Worm (Caenorhabditis elegans) whole organism, L1 larva: ENCODE measurements around the gene droe-4.

Experiments used
- C34B4.2 ChIP-seq: sonication (generic microtip); optimal IDR thresholded peaks from 2 replicates; lab custom pipeline; 2017; ENCODE audit warnings: mild to moderate bottlenecking, missing genetic modification characterization, missing compliant biosample characterization
- alr-1 ChIP-seq: fragments of 200-800 bp; sonication (Bioruptor generic); optimal IDR thresholded peaks from 2 replicates; lab custom pipeline; 2018; ENCODE audit warnings: borderline replicate concordance, mild to moderate bottlenecking, missing genetic modification characterization, missing compliant biosample characterization
- blmp-1 ChIP-seq: fragments of 150-350 bp; optimal IDR thresholded peaks from 2 replicates; lab custom pipeline; 2014; ENCODE audit warnings: missing biosample characterization, missing genetic modification characterization
- ceh-63 ChIP-seq: fragments of 200-800 bp; sonication (Bioruptor generic); optimal IDR thresholded peaks from 2 replicates; lab custom pipeline; 2018; ENCODE audit warnings: mild to moderate bottlenecking, missing genetic modification characterization, missing compliant biosample characterization
- ceh-8 ChIP-seq: fragments of 200-800 bp; sonication (Bioruptor generic); optimal IDR thresholded peaks from 2 replicates; lab custom pipeline; 2018; ENCODE audit warnings: mild to moderate bottlenecking, missing genetic modification characterization, moderate library complexity, missing compliant biosample characterization
- ceh-88 ChIP-seq: fragments of 200-800 bp; sonication (Bioruptor generic); IDR thresholded peaks from 2 replicates; pipeline ENCODE4 v1.3.6; 2022; ENCODE audit warnings: missing genetic modification characterization, missing compliant biosample characterization
- dpl-1 ChIP-seq, 3 experiments: fragments of 150-350 bp in 2 of 3; sonication (generic microtip) in 1 of 3; optimal IDR thresholded peaks; 2 replicates each; lab custom pipeline; 2014 to 2017; ENCODE audit warnings: missing biosample characterization in 3 of 3, missing genetic modification characterization in 3 of 3, missing genetic modification reagents in 3 of 3
- efl-1 ChIP-seq, 4 experiments: fragments of 150-350 bp; optimal IDR thresholded peaks in 3 of 4; peaks in 1 of 4; 1 replicate in 1 of 4; 2 replicates in 3 of 4; lab custom pipeline; 2014; ENCODE audit warnings: missing biosample characterization in 2 of 4, missing genetic modification characterization in 2 of 4, missing genetic modification reagents in 2 of 4
- efl-3 ChIP-seq: fragments of 200-800 bp; sonication (Bioruptor generic); optimal IDR thresholded peaks from 2 replicates; lab custom pipeline; 2018; ENCODE audit warnings: mild to moderate bottlenecking, missing genetic modification characterization, missing compliant biosample characterization
- elt-3 ChIP-seq, 6 experiments: fragments of 150-350 bp in 1 of 6; sonication (generic microtip); optimal IDR thresholded peaks; 2 replicates each; lab custom pipeline; 2017 to 2018; ENCODE audit warnings: missing biosample characterization in 6 of 6, missing genetic modification characterization in 6 of 6, inconsistent platforms in 1 of 6
- ets-5 ChIP-seq: fragments of 200-800 bp; sonication (Bioruptor generic); IDR thresholded peaks from 2 replicates; pipeline ENCODE4 v1.3.6; 2022; ENCODE audit warnings: missing genetic modification characterization, missing compliant biosample characterization
- hpl-2 ChIP-seq: fragments of 150-350 bp; optimal IDR thresholded peaks from 2 replicates; lab custom pipeline; 2014; ENCODE audit warnings: missing biosample characterization, missing genetic modification reagents, missing genetic modification characterization
- jun-1 ChIP-seq: fragments of 150-350 bp; optimal IDR thresholded peaks from 2 replicates; lab custom pipeline; 2014; ENCODE audit warnings: missing biosample characterization, missing genetic modification reagents, missing genetic modification characterization
- lin-13 ChIP-seq: fragments of 150-350 bp; optimal IDR thresholded peaks from 2 replicates; lab custom pipeline; 2014; ENCODE audit warnings: missing biosample characterization, missing genetic modification reagents, missing genetic modification characterization
- lin-14 ChIP-seq: fragments of 200-800 bp; sonication (Bioruptor generic); optimal IDR thresholded peaks from 2 replicates; lab custom pipeline; 2018; ENCODE audit warnings: mild to moderate bottlenecking, missing genetic modification characterization, moderate library complexity, missing compliant biosample characterization
- lin-35 ChIP-seq, 2 experiments: fragments of 150-350 bp; optimal IDR thresholded peaks; 2 replicates each; lab custom pipeline; 2014; ENCODE audit warnings: missing biosample characterization in 2 of 2, missing genetic modification characterization in 2 of 2, missing genetic modification reagents in 2 of 2
- lin-39 ChIP-seq: fragments of 150-350 bp; optimal IDR thresholded peaks from 2 replicates; lab custom pipeline; 2014; ENCODE audit warnings: missing biosample characterization, missing genetic modification reagents, missing genetic modification characterization
- lsy-2 ChIP-seq, 2 experiments: fragments of 150-350 bp; optimal IDR thresholded peaks; 2 replicates each; lab custom pipeline; 2014; ENCODE audit warnings: missing biosample characterization in 2 of 2, missing genetic modification characterization in 2 of 2
- mab-9 ChIP-seq: fragments of 200-800 bp; sonication (Bioruptor generic); IDR thresholded peaks from 2 replicates; pipeline ENCODE4 v1.3.6; 2022; ENCODE audit warnings: missing genetic modification reagents, missing genetic modification characterization, missing compliant biosample characterization
- mdl-1 ChIP-seq, 2 experiments: fragments of 150-350 bp; optimal IDR thresholded peaks; 2 replicates each; lab custom pipeline; 2014 to 2017; ENCODE audit warnings: missing biosample characterization in 2 of 2, missing genetic modification characterization in 2 of 2, inconsistent platforms in 1 of 2
- mep-1 ChIP-seq: fragments of 150-350 bp; optimal IDR thresholded peaks from 2 replicates; lab custom pipeline; 2014; ENCODE audit warnings: missing biosample characterization, missing genetic modification characterization
- nhr-11 ChIP-seq: fragments of 150-350 bp; optimal IDR thresholded peaks from 2 replicates; lab custom pipeline; 2014; ENCODE audit warnings: missing biosample characterization, missing genetic modification characterization
- nhr-19 ChIP-seq: fragments of 200-800 bp; sonication (Bioruptor generic); conservative IDR thresholded peaks from 2 replicates; pipeline ENCODE4 v1.3.6; 2022; ENCODE audit warnings: missing genetic modification characterization, missing compliant biosample characterization
- nhr-20 ChIP-seq: sonication (generic microtip); optimal IDR thresholded peaks from 2 replicates; lab custom pipeline; 2016; ENCODE audit warnings: mild to moderate bottlenecking, missing genetic modification characterization, missing compliant biosample characterization
- nhr-28 ChIP-seq: fragments of 150-350 bp; optimal IDR thresholded peaks from 2 replicates; lab custom pipeline; 2014; ENCODE audit warnings: missing biosample characterization, missing genetic modification characterization
- nhr-47 ChIP-seq: sonication (generic microtip); optimal IDR thresholded peaks from 2 replicates; lab custom pipeline; 2016; ENCODE audit warnings: mild to moderate bottlenecking, missing genetic modification characterization, moderate library complexity, missing compliant biosample characterization
- nhr-71 ChIP-seq: sonication (generic microtip); optimal IDR thresholded peaks from 2 replicates; lab custom pipeline; 2016; ENCODE audit warnings: mild to moderate bottlenecking, missing genetic modification characterization, moderate library complexity, missing compliant biosample characterization
- nhr-77 ChIP-seq: fragments of 150-350 bp; optimal IDR thresholded peaks from 2 replicates; lab custom pipeline; 2014; ENCODE audit warnings: missing biosample characterization, missing genetic modification characterization
- nhr-84 ChIP-seq: sonication (generic microtip); optimal IDR thresholded peaks from 2 replicates; lab custom pipeline; 2017; ENCODE audit warnings: missing biosample characterization, missing genetic modification characterization
- nhr-85 ChIP-seq: sonication (generic microtip); peaks from one replicate; lab custom pipeline; 2016; ENCODE audit warnings: missing genetic modification characterization, inconsistent platforms, missing compliant biosample characterization
- nhr-90 ChIP-seq: sonication (generic microtip); optimal IDR thresholded peaks from 2 replicates; lab custom pipeline; 2016; ENCODE audit warnings: mild to moderate bottlenecking, missing genetic modification characterization, missing compliant biosample characterization; ENCODE audit not compliant: poor library complexity
- snu-23 ChIP-seq: sonication (generic microtip); optimal IDR thresholded peaks from 2 replicates; lab custom pipeline; 2016; ENCODE audit warnings: missing genetic modification characterization, missing compliant biosample characterization
- sox-4 ChIP-seq: sonication (generic microtip); optimal IDR thresholded peaks from 2 replicates; lab custom pipeline; 2016; ENCODE audit warnings: missing genetic modification characterization, missing compliant biosample characterization
- tbx-2 ChIP-seq: sonication (generic microtip); optimal IDR thresholded peaks from 2 replicates; lab custom pipeline; 2016; ENCODE audit warnings: missing genetic modification characterization, missing compliant biosample characterization
- tlp-1 ChIP-seq: fragments of 150-350 bp; optimal IDR thresholded peaks from 2 replicates; lab custom pipeline; 2014; ENCODE audit warnings: missing biosample characterization, missing genetic modification characterization
- unc-98 ChIP-seq: fragments of 200-800 bp; sonication (Bioruptor generic); IDR thresholded peaks from 2 replicates; pipeline ENCODE4 v1.3.6; 2022; ENCODE audit warnings: missing genetic modification characterization, missing compliant biosample characterization
- ztf-11 ChIP-seq, 2 experiments: sonication (generic microtip); optimal IDR thresholded peaks; 2 replicates each; lab custom pipeline; 2016 to 2017; ENCODE audit warnings: missing genetic modification characterization in 2 of 2, missing biosample characterization in 1 of 2, missing compliant biosample characterization in 1 of 2

The droe-4 gene

DNA sequence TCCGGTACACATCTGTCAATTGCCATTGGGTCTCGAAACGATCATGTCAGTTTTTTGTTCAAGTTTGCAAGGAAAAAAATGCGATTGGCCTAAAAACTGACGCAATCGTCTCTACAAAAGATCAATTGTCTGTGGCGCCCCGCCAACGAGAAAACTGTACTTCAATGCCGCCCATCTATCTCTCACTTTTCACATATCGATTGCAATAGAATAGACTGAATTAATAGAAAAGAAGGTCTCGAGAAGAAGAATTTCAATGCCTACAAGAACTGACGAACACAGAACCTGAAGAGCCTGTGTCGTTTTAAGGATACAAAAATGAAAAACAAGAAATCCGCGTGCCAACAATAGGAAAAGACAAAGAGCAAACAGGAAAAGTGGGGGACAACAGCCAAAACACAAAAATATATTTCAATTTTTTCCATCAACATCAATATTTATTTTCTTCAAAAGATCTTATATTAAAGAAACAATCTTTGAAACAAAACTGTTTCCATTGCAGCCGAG is 15.9 kb downstream of the droe-4 start:
- TF ChIP-seq lin-35 (GFP tag; optimal IDR thresholded peaks at IDR 0.05; lab: Kevin White, UChicago): peak in 1 of 2 experiments; percentile 13
- no peak for TF ChIP-seq tlp-1 (tag; lab: Kevin White, UChicago)
- no peak for TF ChIP-seq sox-4
- TF ChIP-seq dpl-1 (GFP tag; optimal IDR thresholded peaks at IDR 0.05; lab: Kevin White, UChicago): no peak
- TF ChIP-seq lin-14 (GFP tag; lab: Kevin White, UChicago): peak; percentile 42
- no peak for TF ChIP-seq tbx-2
- no peak for TF ChIP-seq nhr-84 (tag; lab: Kevin White, UChicago)
- TF ChIP-seq lin-13 (GFP tag; lab: Kevin White, UChicago): peak; percentile 17
- peak; percentile 34 for TF ChIP-seq blmp-1
- peak; percentile 7 to 33 for TF ChIP-seq lsy-2 (tag; optimal IDR thresholded peaks at IDR 0.05; lab: Kevin White, UChicago)
- TF ChIP-seq nhr-11 (tag; lab: Kevin White, UChicago): no peak
- no peak for TF ChIP-seq ceh-88 (GFP tag; lab: Robert Waterston, UW)
- TF ChIP-seq nhr-28 (tag; lab: Kevin White, UChicago): no peak
- no peak for TF ChIP-seq elt-3 (tag; optimal IDR thresholded peaks at IDR 0.05; lab: Kevin White, UChicago)
- peak; percentile 36; the same call in 1 of the 2 replicates for TF ChIP-seq mab-9 (GFP tag; lab: Robert Waterston, UW)
- TF ChIP-seq snu-23: peak; percentile 30
- no peak for TF ChIP-seq C34B4.2 (tag; lab: Kevin White, UChicago)
- peak; percentile 33 for TF ChIP-seq nhr-20 (tag; lab: Kevin White, UChicago)
- peak; percentile 41 for TF ChIP-seq mep-1 (tag; lab: Kevin White, UChicago)
- peak; percentile 20 for TF ChIP-seq nhr-90 (tag; lab: Kevin White, UChicago)
- TF ChIP-seq nhr-77: peak; percentile 5
- peak; percentile 39 for TF ChIP-seq nhr-71 (tag; lab: Kevin White, UChicago)
- peak; percentile 4 to 9 for TF ChIP-seq efl-1 (optimal IDR thresholded peaks at IDR 0.05; lab: Kevin White, UChicago)
- TF ChIP-seq efl-1 (GFP tag; optimal IDR thresholded peaks at IDR 0.05 in 1 of 2; lab: Kevin White, UChicago): peak in 1 of 2 experiments; percentile 54
- TF ChIP-seq unc-98: no peak

ce11 chrV:14010021-14010420 is 17.6 kb downstream of the droe-4 start:
- no peak for TF ChIP-seq hpl-2 (GFP tag; lab: Kevin White, UChicago)
- no peak for TF ChIP-seq nhr-84 (tag; lab: Kevin White, UChicago)
- no peak for TF ChIP-seq efl-3
- TF ChIP-seq nhr-19 (GFP tag; lab: Robert Waterston, UW): no peak
- TF ChIP-seq alr-1 (tag; lab: Kevin White, UChicago): peak; percentile 97
- TF ChIP-seq jun-1 (tag; lab: Kevin White, UChicago): no peak

DNA sequence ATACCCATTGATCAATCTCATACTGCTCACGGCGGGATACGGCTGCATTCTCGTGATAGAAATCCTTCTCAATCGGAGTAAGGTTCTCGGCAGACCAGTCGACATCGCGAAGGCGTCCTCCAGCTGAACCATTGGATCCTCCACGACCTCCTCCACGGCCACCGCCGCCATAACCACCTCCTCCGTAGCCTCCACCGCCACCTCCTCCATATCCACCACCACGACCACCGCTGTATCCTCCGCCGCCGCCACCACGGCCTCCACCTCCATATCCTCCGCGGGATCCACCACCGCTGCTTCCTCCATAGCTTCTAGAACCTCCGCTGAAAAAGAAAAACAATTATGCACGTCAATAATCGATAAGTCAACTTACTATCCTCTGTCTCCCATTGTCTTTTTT is 19.0 kb downstream of the droe-4 start:
- TF ChIP-seq ets-5 (GFP tag; lab: Robert Waterston, UW) (0 out of 2 replicates have a peak, but pooled peaks have one; percentile 77), ztf-11 (tag; optimal IDR thresholded peaks at IDR 0.05; lab: Kevin White, UChicago) (no peak), ceh-63 (GFP tag; lab: Kevin White, UChicago) (no peak), efl-1 (optimal IDR thresholded peaks at IDR 0.05; lab: Kevin White, UChicago) (no peak), efl-1 (GFP tag; optimal IDR thresholded peaks at IDR 0.05 in 1 of 2; lab: Kevin White, UChicago) (no peak), ceh-8 (GFP tag; lab: Kevin White, UChicago) (peak; percentile 39), lin-39 (tag; lab: Kevin White, UChicago) (no peak), nhr-85 (tag; lab: Kevin White, UChicago) (no peak), mdl-1 (tag; optimal IDR thresholded peaks at IDR 0.05; lab: Kevin White, UChicago) (no peak), nhr-47 (tag; lab: Kevin White, UChicago) (no peak), efl-3 (no peak), ceh-88 (GFP tag; lab: Robert Waterston, UW) (no peak)
- TF ChIP-seq, all 84 proteins: peak for 2
